Worm (Caenorhabditis elegans) whole organism, L2 larva: ENCODE measurements around the gene C05A2.4.

ENCODE experiments used
- ZK546.5 ChIP-seq: sonication (generic microtip); optimal IDR thresholded peaks from 2 replicates; lab custom pipeline; 2017; ENCODE audit warnings: missing biosample characterization, missing genetic modification characterization
- ama-1 ChIP-seq: fragments of 150-350 bp; optimal IDR thresholded peaks from 2 replicates; lab custom pipeline; 2018; ENCODE audit warnings: inconsistent platforms
- egl-27 ChIP-seq: sonication (generic microtip); optimal IDR thresholded peaks from 3 replicates; lab custom pipeline; 2017; ENCODE audit warnings: missing biosample characterization, missing genetic modification reagents, missing genetic modification characterization
- elt-3 ChIP-seq: sonication (generic microtip); optimal IDR thresholded peaks from 2 replicates; lab custom pipeline; 2017; ENCODE audit warnings: missing biosample characterization, missing genetic modification characterization
- fos-1 ChIP-seq: fragments of 150-350 bp; optimal IDR thresholded peaks from 2 replicates; lab custom pipeline; 2014; ENCODE audit warnings: missing biosample characterization, missing genetic modification characterization
- lin-11 ChIP-seq: fragments of 150-350 bp; sonication (generic microtip); optimal IDR thresholded peaks from 2 replicates; lab custom pipeline; 2014; ENCODE audit warnings: missing biosample characterization, missing genetic modification characterization, inconsistent platforms, mixed read lengths
- nhr-11 ChIP-seq: fragments of 150-350 bp; optimal IDR thresholded peaks from 2 replicates; lab custom pipeline; 2014; ENCODE audit warnings: missing biosample characterization, missing genetic modification characterization
- nhr-237 ChIP-seq: fragments of 150-350 bp; optimal IDR thresholded peaks from 2 replicates; lab custom pipeline; 2014; ENCODE audit warnings: missing biosample characterization, missing genetic modification characterization
- unc-39 ChIP-seq: fragments of 150-350 bp; optimal IDR thresholded peaks from 2 replicates; lab custom pipeline; 2014; ENCODE audit warnings: missing biosample characterization, missing genetic modification characterization
- unc-62 ChIP-seq: fragments of 150-350 bp; optimal IDR thresholded peaks from 2 replicates; lab custom pipeline; 2014; ENCODE audit warnings: missing biosample characterization, missing genetic modification reagents, missing genetic modification characterization
- zag-1 ChIP-seq: fragments of 150-350 bp; optimal IDR thresholded peaks from 2 replicates; lab custom pipeline; 2014; ENCODE audit warnings: missing biosample characterization, missing genetic modification characterization

- no peak for TF ChIP-seq nhr-237 (tag; lab: Kevin White, UChicago)
- TF ChIP-seq nhr-11: no peak
- TF ChIP-seq egl-27 (tag; lab: Kevin White, UChicago): no peak
- TF ChIP-seq fos-1: no peak
- no peak for TF ChIP-seq ama-1 (lab: Kevin White, UChicago)
- TF ChIP-seq unc-39: no peak
- no peak for TF ChIP-seq unc-62
- peak; percentile 32 for TF ChIP-seq lin-11 (tag; lab: Kevin White, UChicago)
- TF ChIP-seq elt-3 (tag; lab: Kevin White, UChicago): no peak
- TF ChIP-seq zag-1 (tag; lab: Kevin White, UChicago): no peak
- no peak for TF ChIP-seq ZK546.5 (tag; lab: Kevin White, UChicago)
These were observed 41.5 kb downstream of the C05A2.4 start, which contains the start of the genes mre-11 and wdr-5.3 for ce11 chrV:10736756-10737155.
